Fruit fly (Drosophila melanogaster): ENCODE results near the gene CG7889.

DNA sequence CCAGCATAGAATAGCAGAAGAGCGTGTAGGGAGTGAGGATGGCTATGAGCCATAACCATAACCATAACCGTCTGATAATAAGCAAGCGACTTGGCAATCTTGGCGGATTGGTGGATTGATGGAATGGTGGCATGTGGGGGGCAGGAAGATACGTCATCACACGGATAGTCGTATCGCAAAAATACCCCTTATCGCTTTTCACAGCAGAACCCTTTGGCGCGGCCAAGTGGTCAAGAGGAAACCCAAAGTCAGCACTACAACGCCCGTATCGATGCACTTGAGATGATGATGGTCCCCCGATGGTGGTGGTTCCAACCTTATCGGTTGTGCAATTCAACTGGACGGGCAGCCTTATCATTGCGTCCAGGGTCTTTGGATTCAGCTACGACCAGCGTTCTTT, 42.0 kb downstream of the CG7889 start:
- no peak for TF ChIP-seq CG8478 (optimal IDR thresholded peaks at IDR 0.05)
- no peak for TF ChIP-seq CTCF (optimal IDR thresholded peaks at IDR 0.05)
